Worm (Caenorhabditis elegans) whole organism, young adult: Measurements from ENCODE around the gene F14E5.8.
"Not testable (repeated sequence)": the region's sequence is repeated elsewhere in the genome, so short reads cannot be mapped to it uniquely, and the experiment has no call there.

Source experiments
- T07F8.4 ChIP-seq: sonication (generic microtip); optimal IDR thresholded peaks from 2 replicates; lab custom pipeline; 2016; ENCODE audit warnings: mild to moderate bottlenecking, missing genetic modification characterization, moderate library complexity, missing compliant biosample characterization
- ets-4 ChIP-seq: fragments of 200-800 bp; sonication (Bioruptor generic); optimal IDR thresholded peaks from 2 replicates; lab custom pipeline; 2018; ENCODE audit warnings: mild to moderate bottlenecking, missing genetic modification characterization, missing compliant biosample characterization
- madf-3 ChIP-seq: fragments of 200-800 bp; sonication (Bioruptor generic); IDR thresholded peaks from 2 replicates; pipeline ENCODE4 v1.3.6; 2022; ENCODE audit warnings: missing genetic modification reagents, missing genetic modification characterization, missing compliant biosample characterization
- nfya-2 ChIP-seq: fragments of 200-800 bp; sonication (Bioruptor generic); IDR thresholded peaks from 2 replicates; pipeline ENCODE4 v1.3.6; 2022; ENCODE audit warnings: missing genetic modification reagents, missing genetic modification characterization, missing compliant biosample characterization
- nfyb-1 ChIP-seq: fragments of 200-800 bp; sonication (Bioruptor generic); IDR thresholded peaks from 2 replicates; pipeline ENCODE4 v1.3.6; 2022; ENCODE audit warnings: missing genetic modification reagents, missing genetic modification characterization, missing compliant biosample characterization
- ztf-18 ChIP-seq: sonication (generic microtip); optimal IDR thresholded peaks from 2 replicates; lab custom pipeline; 2016; ENCODE audit warnings: missing genotype, mild to moderate bottlenecking, missing genetic modification characterization, missing compliant biosample characterization

DNA sequence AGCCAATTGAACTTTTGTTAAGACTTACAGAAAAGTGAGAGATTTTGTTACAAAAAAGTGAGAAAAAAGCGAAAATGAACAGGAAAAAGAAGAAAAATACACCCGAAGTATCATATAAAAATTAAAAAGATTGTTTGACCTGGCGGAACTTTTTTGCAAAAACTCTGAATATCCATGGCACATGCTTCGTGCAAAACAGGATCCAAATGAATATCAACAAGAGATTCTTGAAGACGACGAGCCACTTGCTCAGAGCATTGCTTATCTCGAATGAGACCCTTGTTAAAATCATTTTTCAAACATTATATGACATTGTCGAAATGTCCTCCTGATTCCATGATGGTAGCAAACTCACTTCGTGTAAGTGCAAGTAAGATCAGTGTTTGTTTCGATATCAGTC is at the start of gene F14E5.8:
- not testable (repeated sequence) for TF ChIP-seq T07F8.4 (tag; lab: Kevin White, UChicago); ets-4; ztf-18 (tag; lab: Kevin White, UChicago); nfya-2 (GFP tag; lab: Robert Waterston, UW); nfyb-1 (GFP tag; lab: Robert Waterston, UW); madf-3 (GFP tag; lab: Robert Waterston, UW)
